Worm (Caenorhabditis elegans) whole organism, young adult: ENCODE measurements around the gene qdpr-1.
A peak's percentile ranks its signal among the peaks of the same experiment; 100 is the strongest.

Source experiments
- B0261.1 ChIP-seq: sonication (generic microtip); optimal IDR thresholded peaks from 2 replicates; lab custom pipeline; 2016; ENCODE audit warnings: mild to moderate bottlenecking, missing genetic modification characterization, moderate library complexity, missing compliant biosample characterization
- B0336.3 ChIP-seq: fragments of 200-800 bp; sonication (Bioruptor generic); IDR thresholded peaks from 2 replicates; pipeline ENCODE4 v1.3.6; 2022; ENCODE audit warnings: missing genetic modification characterization, missing compliant biosample characterization
- C06A6.2 ChIP-seq: fragments of 200-800 bp; sonication (Bioruptor generic); conservative IDR thresholded peaks from 2 replicates; pipeline ENCODE4 v1.3.6; 2022; ENCODE audit warnings: missing genetic modification characterization, missing compliant biosample characterization
- D2030.7 ChIP-seq: fragments of 200-800 bp; sonication (Bioruptor generic); IDR thresholded peaks from 2 replicates; pipeline ENCODE4 v1.3.6; 2022; ENCODE audit warnings: missing genetic modification reagents, missing genetic modification characterization, missing compliant biosample characterization
- F23B12.7 ChIP-seq: sonication (generic microtip); optimal IDR thresholded peaks from 2 replicates; lab custom pipeline; 2017; ENCODE audit warnings: missing genetic modification characterization, mild to moderate bottlenecking, missing compliant biosample characterization, antibody characterized with exemption, moderate library complexity; ENCODE audit not compliant: insufficient read depth
- F37B4.10 ChIP-seq: fragments of 200-800 bp; sonication (Bioruptor generic); IDR thresholded peaks from 2 replicates; pipeline ENCODE4 v1.3.6; 2022; ENCODE audit warnings: missing genetic modification characterization, missing compliant biosample characterization
- F39B2.1 ChIP-seq: fragments of 200-800 bp; sonication (Bioruptor generic); IDR thresholded peaks from 2 replicates; pipeline ENCODE4 v1.3.6; 2022; ENCODE audit warnings: missing genetic modification reagents, missing genetic modification characterization, missing compliant biosample characterization
- F49E8.2 ChIP-seq: sonication (generic microtip); optimal IDR thresholded peaks from 3 replicates; lab custom pipeline; 2017; ENCODE audit warnings: missing genetic modification characterization, mild to moderate bottlenecking, missing compliant biosample characterization, antibody characterized with exemption, moderate library complexity; ENCODE audit not compliant: insufficient read depth
- K11D2.4 ChIP-seq: fragments of 200-800 bp; sonication (Bioruptor generic); IDR thresholded peaks from 2 replicates; pipeline ENCODE4 v1.3.6; 2022; ENCODE audit warnings: missing genetic modification reagents, missing genetic modification characterization, missing compliant biosample characterization
- Y53F4B.3 ChIP-seq: fragments of 200-800 bp; sonication (Bioruptor generic); IDR thresholded peaks from 2 replicates; pipeline ENCODE4 v1.3.6; 2022; ENCODE audit warnings: missing genetic modification reagents, missing genetic modification characterization, missing compliant biosample characterization
- aptf-3 ChIP-seq: fragments of 200-800 bp; sonication (Bioruptor generic); IDR thresholded peaks from 2 replicates; pipeline ENCODE4 v1.3.6; 2022; ENCODE audit warnings: missing genetic modification characterization, missing compliant biosample characterization
- athp-1 ChIP-seq: sonication (generic microtip); optimal IDR thresholded peaks from 2 replicates; lab custom pipeline; 2017; ENCODE audit warnings: mild to moderate bottlenecking, missing genetic modification characterization, missing compliant biosample characterization
- ccch-3 ChIP-seq: fragments of 200-800 bp; sonication (Bioruptor generic); optimal IDR thresholded peaks from 2 replicates; lab custom pipeline; 2018; ENCODE audit warnings: mild to moderate bottlenecking, missing genetic modification characterization, missing compliant biosample characterization
- cebp-1 ChIP-seq, 2 experiments: fragments of 200-800 bp in 1 of 2; sonication (Bioruptor generic) in 1 of 2; sonication (generic microtip) in 1 of 2; IDR thresholded peaks in 1 of 2; optimal IDR thresholded peaks in 1 of 2; 2 replicates each; pipeline versions ENCODE4 v1.3.6 to Lab custom; 2017 to 2022; ENCODE audit warnings: missing compliant biosample characterization in 2 of 2, missing genetic modification characterization in 2 of 2, mild to moderate bottlenecking in 1 of 2, missing genetic modification reagents in 1 of 2, moderate library complexity in 1 of 2
- ceh-91 ChIP-seq: fragments of 200-800 bp; sonication (Bioruptor generic); IDR thresholded peaks from 2 replicates; pipeline ENCODE4 v1.3.6; 2022; ENCODE audit warnings: missing genetic modification reagents, missing genetic modification characterization, missing compliant biosample characterization
- die-1 ChIP-seq: sonication (generic microtip); optimal IDR thresholded peaks from 2 replicates; lab custom pipeline; 2016; ENCODE audit warnings: missing genotype, mild to moderate bottlenecking, missing genetic modification characterization, missing compliant biosample characterization
- egl-44 ChIP-seq: fragments of 200-800 bp; sonication (Bioruptor generic); IDR thresholded peaks from 2 replicates; pipeline ENCODE4 v1.3.6; 2022; ENCODE audit warnings: missing genetic modification reagents, missing genetic modification characterization, missing compliant biosample characterization
- ets-4 ChIP-seq: fragments of 200-800 bp; sonication (Bioruptor generic); optimal IDR thresholded peaks from 2 replicates; lab custom pipeline; 2018; ENCODE audit warnings: mild to moderate bottlenecking, missing genetic modification characterization, missing compliant biosample characterization
- fkh-3 ChIP-seq: sonication (generic microtip); optimal IDR thresholded peaks from 2 replicates; lab custom pipeline; 2016; ENCODE audit warnings: mild to moderate bottlenecking, missing genetic modification characterization, missing compliant biosample characterization
- hlh-26 ChIP-seq: fragments of 200-800 bp; sonication (Bioruptor generic); conservative IDR thresholded peaks from 2 replicates; pipeline ENCODE4 v1.3.6; 2022; ENCODE audit warnings: missing genetic modification reagents, missing genetic modification characterization, missing compliant biosample characterization
- hmg-20 ChIP-seq: fragments of 200-800 bp; sonication (Bioruptor generic); IDR thresholded peaks from 2 replicates; pipeline ENCODE4 v1.3.6; 2022; ENCODE audit warnings: missing genetic modification reagents, missing genetic modification characterization, missing compliant biosample characterization
- hsf-1 ChIP-seq: fragments of 200-800 bp; sonication (Bioruptor generic); IDR thresholded peaks from 2 replicates; pipeline ENCODE4 v1.3.6; 2022; ENCODE audit warnings: missing genetic modification reagents, missing genetic modification characterization, missing compliant biosample characterization
- let-526 ChIP-seq: fragments of 200-800 bp; sonication (Bioruptor generic); IDR thresholded peaks from 2 replicates; pipeline ENCODE4 v1.3.6; 2022; ENCODE audit warnings: missing genetic modification reagents, missing genetic modification characterization, missing compliant biosample characterization
- let-607 ChIP-seq, 2 experiments: fragments of 200-800 bp in 1 of 2; sonication (Bioruptor generic) in 1 of 2; sonication (generic microtip) in 1 of 2; optimal IDR thresholded peaks; 2 replicates each; lab custom pipeline; 2016 to 2018; ENCODE audit warnings: mild to moderate bottlenecking in 2 of 2, missing compliant biosample characterization in 2 of 2, missing genetic modification characterization in 2 of 2, moderate library complexity in 2 of 2, missing genotype in 1 of 2
- lin-26 ChIP-seq: fragments of 200-800 bp; sonication (Bioruptor generic); IDR thresholded peaks from 2 replicates; pipeline ENCODE4 v1.3.6; 2022; ENCODE audit warnings: missing genetic modification reagents, missing genetic modification characterization, missing compliant biosample characterization
- lin-40 ChIP-seq: sonication (generic microtip); optimal IDR thresholded peaks from 2 replicates; lab custom pipeline; 2016; ENCODE audit warnings: missing genetic modification characterization, mild to moderate bottlenecking, missing compliant biosample characterization, missing genotype, missing genetic modification reagents
- lir-1 ChIP-seq: fragments of 200-800 bp; sonication (Bioruptor generic); conservative IDR thresholded peaks from 2 replicates; pipeline ENCODE4 v1.3.6; 2022; ENCODE audit warnings: missing genetic modification reagents, missing genetic modification characterization, missing compliant biosample characterization
- lsl-1 ChIP-seq: fragments of 200-800 bp; sonication (Bioruptor generic); optimal IDR thresholded peaks from 2 replicates; lab custom pipeline; 2018; ENCODE audit warnings: mild to moderate bottlenecking, missing genetic modification characterization, moderate library complexity, missing compliant biosample characterization
- lsy-27 ChIP-seq: sonication (generic microtip); optimal IDR thresholded peaks from 2 replicates; lab custom pipeline; 2017; ENCODE audit warnings: missing genetic modification characterization, mild to moderate bottlenecking, missing compliant biosample characterization, antibody characterized with exemption, missing genotype, borderline replicate concordance; ENCODE audit not compliant: insufficient read depth
- madf-10 ChIP-seq: sonication (generic microtip); optimal IDR thresholded peaks from 2 replicates; lab custom pipeline; 2016; ENCODE audit warnings: mild to moderate bottlenecking, missing genetic modification characterization, missing compliant biosample characterization
- madf-3 ChIP-seq: fragments of 200-800 bp; sonication (Bioruptor generic); IDR thresholded peaks from 2 replicates; pipeline ENCODE4 v1.3.6; 2022; ENCODE audit warnings: missing genetic modification reagents, missing genetic modification characterization, missing compliant biosample characterization
- madf-6 ChIP-seq: fragments of 200-800 bp; sonication (Bioruptor generic); IDR thresholded peaks from 2 replicates; pipeline ENCODE4 v1.3.6; 2022; ENCODE audit warnings: missing genetic modification reagents, missing genetic modification characterization, missing compliant biosample characterization
- madf-8 ChIP-seq: fragments of 200-800 bp; sonication (Bioruptor generic); conservative IDR thresholded peaks from 2 replicates; pipeline ENCODE4 v1.3.6; 2022; ENCODE audit warnings: missing genetic modification reagents, missing genetic modification characterization, missing compliant biosample characterization
- mel-28 ChIP-seq: sonication (generic microtip); optimal IDR thresholded peaks from 2 replicates; lab custom pipeline; 2016; ENCODE audit warnings: borderline replicate concordance, mild to moderate bottlenecking, missing genetic modification characterization, missing compliant biosample characterization
- mes-4 ChIP-seq: sonication (generic microtip); optimal IDR thresholded peaks from 2 replicates; lab custom pipeline; 2016; ENCODE audit warnings: missing genotype, missing genetic modification characterization, missing compliant biosample characterization
- mxl-1 ChIP-seq: sonication (generic microtip); optimal IDR thresholded peaks from 2 replicates; lab custom pipeline; 2016; ENCODE audit warnings: missing genetic modification characterization, missing compliant biosample characterization
- nhr-90 ChIP-seq: sonication (generic microtip); optimal IDR thresholded peaks from 2 replicates; lab custom pipeline; 2016; ENCODE audit warnings: missing genotype, mild to moderate bottlenecking, missing genetic modification characterization, missing compliant biosample characterization
- sea-2 ChIP-seq: fragments of 200-800 bp; sonication (Bioruptor generic); IDR thresholded peaks from 2 replicates; pipeline ENCODE4 v1.3.6; 2022; ENCODE audit warnings: missing genetic modification characterization, missing compliant biosample characterization
- snpc-1.1 ChIP-seq: sonication (generic microtip); optimal IDR thresholded peaks from 2 replicates; lab custom pipeline; 2017; ENCODE audit warnings: missing genetic modification characterization, mild to moderate bottlenecking, missing compliant biosample characterization, antibody characterized with exemption, moderate library complexity, missing genotype, missing genetic modification reagents; ENCODE audit not compliant: insufficient read depth
- sptf-2 ChIP-seq: fragments of 200-800 bp; sonication (Bioruptor generic); optimal IDR thresholded peaks from 2 replicates; lab custom pipeline; 2018; ENCODE audit warnings: mild to moderate bottlenecking, missing genetic modification characterization, missing compliant biosample characterization
- tbp1 ChIP-seq: fragments of 200-800 bp; sonication (Bioruptor generic); optimal IDR thresholded peaks from 2 replicates; lab custom pipeline; 2018; ENCODE audit warnings: mild to moderate bottlenecking, missing genetic modification characterization, missing compliant biosample characterization
- unc-130 ChIP-seq: sonication (generic microtip); optimal IDR thresholded peaks from 2 replicates; lab custom pipeline; 2016; ENCODE audit warnings: missing genetic modification reagents, missing genetic modification characterization, missing compliant biosample characterization
- ztf-18 ChIP-seq: sonication (generic microtip); optimal IDR thresholded peaks from 2 replicates; lab custom pipeline; 2016; ENCODE audit warnings: missing genotype, mild to moderate bottlenecking, missing genetic modification characterization, missing compliant biosample characterization
- ztf-22 ChIP-seq: fragments of 200-800 bp; sonication (Bioruptor generic); optimal IDR thresholded peaks from 2 replicates; lab custom pipeline; 2018; ENCODE audit warnings: mild to moderate bottlenecking, missing genetic modification characterization, moderate library complexity, missing compliant biosample characterization

The qdpr-1 gene

ce11 chrIII:13405504-13405903 lies 11.8 kb downstream of the qdpr-1 start, which contains the start of gene nas-1:
Gene nas-1 (plus strand): TSS chrIII:13405804.
- TF ChIP-seq B0336.3 (GFP tag; lab: Robert Waterston, UW) (no peak), lsy-27 (tag; lab: Kevin White, UChicago) (no peak), ztf-22 (no peak), unc-130 (no peak), F37B4.10 (GFP tag; lab: Robert Waterston, UW) (no peak), sptf-2 (GFP tag; lab: Kevin White, UChicago) (no peak), athp-1 (tag; lab: Kevin White, UChicago) (no peak), lin-26 (GFP tag; lab: Robert Waterston, UW) (no peak)
- TF ChIP-seq, all 124 proteins: peak for 0

DNA sequence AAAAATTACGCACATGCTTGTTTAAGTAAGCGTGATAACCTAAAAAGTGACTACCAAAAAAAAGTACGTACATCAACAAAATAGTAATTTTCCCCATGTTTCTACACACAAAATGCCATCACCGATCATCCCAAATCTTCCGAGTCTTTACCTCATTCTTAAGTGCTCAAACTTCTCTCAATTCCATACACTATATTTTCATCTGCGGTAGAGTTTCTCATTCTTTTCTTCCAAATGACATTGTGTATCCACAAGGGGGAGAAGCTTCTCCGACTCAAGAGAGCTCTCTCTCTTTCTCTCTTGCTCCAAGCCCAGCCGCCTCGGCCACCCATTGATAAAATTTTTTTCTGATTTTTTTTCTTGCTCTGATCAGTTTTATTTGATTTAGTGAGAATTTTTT lies 15.8 kb downstream of the qdpr-1 start, which contains the start of gene myo-6:
myo-6 (plus strand) TSS at position 301 of the 400 bp plus-strand sequence.
- TF ChIP-seq snpc-1.1, result no peak
- no peak for TF ChIP-seq sea-2 (GFP tag; lab: Robert Waterston, UW)
- no peak for TF ChIP-seq ccch-3 (GFP tag; lab: Kevin White, UChicago)
- no peak for TF ChIP-seq aptf-3 (GFP tag; lab: Robert Waterston, UW)
- TF ChIP-seq ceh-91 (GFP tag; lab: Robert Waterston, UW), result no peak
- TF ChIP-seq die-1, result no peak
- TF ChIP-seq madf-3 (GFP tag; lab: Robert Waterston, UW), result no peak
- TF ChIP-seq D2030.7 (GFP tag; lab: Robert Waterston, UW), result no peak
- TF ChIP-seq Y53F4B.3 (GFP tag; lab: Robert Waterston, UW), result no peak
- TF ChIP-seq tbp1 (GFP tag; lab: Kevin White, UChicago), result no peak
- TF ChIP-seq hsf-1 (GFP tag; lab: Robert Waterston, UW), result no peak
- no peak for TF ChIP-seq madf-6
- TF ChIP-seq let-607 (tag; optimal IDR thresholded peaks at IDR 0.05; lab: Kevin White, UChicago), result no peak
- no peak for TF ChIP-seq mxl-1 (tag; lab: Kevin White, UChicago)
- TF ChIP-seq lin-40, result no peak
- no peak for TF ChIP-seq F37B4.10 (GFP tag; lab: Robert Waterston, UW)
- no peak for TF ChIP-seq F23B12.7 (tag; lab: Kevin White, UChicago)
- no peak for TF ChIP-seq lir-1 (GFP tag; lab: Robert Waterston, UW)

- TF ChIP-seq K11D2.4 (GFP tag; lab: Robert Waterston, UW), result no peak
- peak; percentile 52 for TF ChIP-seq madf-6
- TF ChIP-seq F49E8.2, result peak; percentile 40
- TF ChIP-seq mel-28, result no peak
- TF ChIP-seq mes-4 (tag; lab: Kevin White, UChicago), result peak; percentile 61
- no peak for TF ChIP-seq hmg-20 (GFP tag; lab: Robert Waterston, UW)
- peak; percentile 51 for TF ChIP-seq ztf-18 (tag; lab: Kevin White, UChicago)
- TF ChIP-seq madf-3 (GFP tag; lab: Robert Waterston, UW), result no peak
- peak; percentile 9 for TF ChIP-seq madf-10 (tag; lab: Kevin White, UChicago)
- TF ChIP-seq Y53F4B.3 (GFP tag; lab: Robert Waterston, UW), result no peak
- TF ChIP-seq let-526 (GFP tag; lab: Robert Waterston, UW), result no peak
- TF ChIP-seq fkh-3 (tag; lab: Kevin White, UChicago), result peak; percentile 60
- peak; percentile 11 for TF ChIP-seq lsl-1 (GFP tag; lab: Kevin White, UChicago)
- TF ChIP-seq nhr-90, result peak; percentile 57
- no peak for TF ChIP-seq cebp-1 (GFP tag; IDR thresholded peaks at IDR 0.05; lab: Robert Waterston, UW)
- TF ChIP-seq cebp-1 (tag; optimal IDR thresholded peaks at IDR 0.05; lab: Kevin White, UChicago), result no peak
- 0 out of 2 replicates have a peak, but pooled peaks have one; percentile 50 for TF ChIP-seq egl-44 (GFP tag; lab: Robert Waterston, UW)
- TF ChIP-seq F39B2.1 (GFP tag; lab: Robert Waterston, UW), result no peak
- TF ChIP-seq C06A6.2, result no peak
- no peak for TF ChIP-seq ccch-3 (GFP tag; lab: Kevin White, UChicago)
- TF ChIP-seq madf-8 (GFP tag; lab: Robert Waterston, UW), result no peak
- peak; percentile 65 for TF ChIP-seq B0261.1 (tag; lab: Kevin White, UChicago)
- no peak for TF ChIP-seq mxl-1 (tag; lab: Kevin White, UChicago)
- TF ChIP-seq ets-4 (GFP tag; lab: Kevin White, UChicago), result no peak
- no peak for TF ChIP-seq hlh-26 (GFP tag; lab: Robert Waterston, UW)
These were observed 17.5 kb downstream of the qdpr-1 start for ce11 chrIII:13411202-13411601.
